Worm (Caenorhabditis elegans): ENCODE results near the gene B0303.11.

The B0303.11 gene

ce11 chrIII:8697268-8697907 lies 12.8 kb downstream of the B0303.11 start:
- TF ChIP-seq aly-1 (tag; optimal IDR thresholded peaks at IDR 0.05) (no peak), tbx-11 (GFP tag; IDR thresholded peaks at IDR 0.05) (no peak), hnd-1 (tag; optimal IDR thresholded peaks at IDR 0.05) (no peak), sea-1 (GFP tag; conservative IDR thresholded peaks at IDR 0.05) (no peak), ama-1 (optimal IDR thresholded peaks at IDR 0.05) (no peak), ceh-13 (GFP tag; optimal IDR thresholded peaks at IDR 0.05) (no peak), ets-7 (tag; optimal IDR thresholded peaks at IDR 0.05) (no peak), B0310.2 (tag; optimal IDR thresholded peaks at IDR 0.05) (no peak), tbx-37 (GFP tag; conservative IDR thresholded peaks at IDR 0.05) (no peak), flt-1 (GFP tag; IDR thresholded peaks at IDR 0.05) (no peak), tra-4 (tag; optimal IDR thresholded peaks at IDR 0.05) (no peak), ceh-36 (tag; optimal IDR thresholded peaks at IDR 0.05) (no peak), F13C5.2 (tag; optimal IDR thresholded peaks at IDR 0.05) (no peak), hmbx-1 (tag; optimal IDR thresholded peaks at IDR 0.05) (no peak)

- no peak for TF ChIP-seq ets-7 (tag; optimal IDR thresholded peaks at IDR 0.05)
- TF ChIP-seq ceh-36 (tag; optimal IDR thresholded peaks at IDR 0.05) = no peak
- no peak for TF ChIP-seq scrt-1 (GFP tag; IDR thresholded peaks at IDR 0.05)
- no peak for TF ChIP-seq F13C5.2 (tag; optimal IDR thresholded peaks at IDR 0.05)
- no peak for TF ChIP-seq ama-1 (optimal IDR thresholded peaks at IDR 0.05)
- no peak for TF ChIP-seq hmbx-1 (tag; optimal IDR thresholded peaks at IDR 0.05)
- no peak for TF ChIP-seq hnd-1 (tag; optimal IDR thresholded peaks at IDR 0.05)
- TF ChIP-seq B0310.2 (tag; optimal IDR thresholded peaks at IDR 0.05) = no peak
- no peak for TF ChIP-seq flt-1 (GFP tag; IDR thresholded peaks at IDR 0.05)
- TF ChIP-seq pes-1 (GFP tag; IDR thresholded peaks at IDR 0.05) = no peak
- no peak for TF ChIP-seq sea-1 (GFP tag; conservative IDR thresholded peaks at IDR 0.05)
Observed at ce11 chrIII:8696680-8697079, 13.5 kb downstream of the B0303.11 start.

ce11 chrIII:8693322-8693721 lies 16.9 kb downstream of the B0303.11 start, which contains the start of gene B0303.7:
Gene B0303.7, plus strand, starts transcription at chrIII:8693622.
- TF ChIP-seq hmg-4 (GFP tag; optimal IDR thresholded peaks at IDR 0.05) (no peak), flt-1 (GFP tag; IDR thresholded peaks at IDR 0.05) (no peak), hmbx-1 (tag; optimal IDR thresholded peaks at IDR 0.05) (no peak), tbx-11 (GFP tag; IDR thresholded peaks at IDR 0.05) (no peak), tra-4 (tag; optimal IDR thresholded peaks at IDR 0.05) (no peak), ets-7 (tag; optimal IDR thresholded peaks at IDR 0.05) (no peak), aly-1 (tag; optimal IDR thresholded peaks at IDR 0.05) (no peak)

ce11 chrIII:8689655-8690054 lies 20.6 kb downstream of the B0303.11 start, which contains the start of gene B0303.4:
Gene B0303.4, plus strand, starts transcription at chrIII:8689850.
- no peak for TF ChIP-seq scrt-1 (GFP tag; IDR thresholded peaks at IDR 0.05)
- TF ChIP-seq ceh-13 (GFP tag; optimal IDR thresholded peaks at IDR 0.05) = no peak
- TF ChIP-seq sea-1 (GFP tag; conservative IDR thresholded peaks at IDR 0.05) = no peak
- no peak for TF ChIP-seq aly-1 (tag; optimal IDR thresholded peaks at IDR 0.05)
- TF ChIP-seq tbx-37 (GFP tag; conservative IDR thresholded peaks at IDR 0.05) = no peak
- TF ChIP-seq pes-1 (GFP tag; IDR thresholded peaks at IDR 0.05) = no peak
- no peak for TF ChIP-seq flt-1 (GFP tag; IDR thresholded peaks at IDR 0.05)
- no peak for TF ChIP-seq ets-7 (tag; optimal IDR thresholded peaks at IDR 0.05)
- TF ChIP-seq F13C5.2 (tag; optimal IDR thresholded peaks at IDR 0.05) = no peak
- no peak for TF ChIP-seq B0310.2 (tag; optimal IDR thresholded peaks at IDR 0.05)
- no peak for TF ChIP-seq hmg-4 (GFP tag; optimal IDR thresholded peaks at IDR 0.05)

- TF ChIP-seq tbx-37 (GFP tag; conservative IDR thresholded peaks at IDR 0.05) (no peak), ets-7 (tag; optimal IDR thresholded peaks at IDR 0.05) (no peak), F13C5.2 (tag; optimal IDR thresholded peaks at IDR 0.05) (no peak), sea-1 (GFP tag; conservative IDR thresholded peaks at IDR 0.05) (no peak), hmg-4 (GFP tag; optimal IDR thresholded peaks at IDR 0.05) (no peak), tbx-11 (GFP tag; IDR thresholded peaks at IDR 0.05) (no peak), ama-1 (optimal IDR thresholded peaks at IDR 0.05) (no peak), hmbx-1 (tag; optimal IDR thresholded peaks at IDR 0.05) (no peak), scrt-1 (GFP tag; IDR thresholded peaks at IDR 0.05) (no peak), ceh-36 (tag; optimal IDR thresholded peaks at IDR 0.05) (no peak), pes-1 (GFP tag; IDR thresholded peaks at IDR 0.05) (no peak), tra-4 (tag; optimal IDR thresholded peaks at IDR 0.05) (no peak), B0310.2 (tag; optimal IDR thresholded peaks at IDR 0.05) (no peak), flt-1 (GFP tag; IDR thresholded peaks at IDR 0.05) (no peak), aly-1 (tag; optimal IDR thresholded peaks at IDR 0.05) (no peak), ceh-13 (GFP tag; optimal IDR thresholded peaks at IDR 0.05) (no peak), hnd-1 (tag; optimal IDR thresholded peaks at IDR 0.05) (no peak)
Observed at ce11 chrIII:8689143-8689542, 21.1 kb downstream of the B0303.11 start.

- TF ChIP-seq ets-7 (tag; optimal IDR thresholded peaks at IDR 0.05) (no peak), tbx-37 (GFP tag; conservative IDR thresholded peaks at IDR 0.05) (no peak), F13C5.2 (tag; optimal IDR thresholded peaks at IDR 0.05) (no peak), tbx-11 (GFP tag; IDR thresholded peaks at IDR 0.05) (no peak), B0310.2 (tag; optimal IDR thresholded peaks at IDR 0.05) (no peak), hnd-1 (tag; optimal IDR thresholded peaks at IDR 0.05) (no peak), ceh-13 (GFP tag; optimal IDR thresholded peaks at IDR 0.05) (no peak), scrt-1 (GFP tag; IDR thresholded peaks at IDR 0.05) (no peak), hmg-4 (GFP tag; optimal IDR thresholded peaks at IDR 0.05) (no peak), aly-1 (tag; optimal IDR thresholded peaks at IDR 0.05) (no peak), pes-1 (GFP tag; IDR thresholded peaks at IDR 0.05) (no peak), ceh-36 (tag; optimal IDR thresholded peaks at IDR 0.05) (no peak), flt-1 (GFP tag; IDR thresholded peaks at IDR 0.05) (no peak), ama-1 (optimal IDR thresholded peaks at IDR 0.05) (no peak), hmbx-1 (tag; optimal IDR thresholded peaks at IDR 0.05) (no peak), sea-1 (GFP tag; conservative IDR thresholded peaks at IDR 0.05) (no peak), tra-4 (tag; optimal IDR thresholded peaks at IDR 0.05) (no peak)
Observed at ce11 chrIII:8688438-8688946, 21.7 kb downstream of the B0303.11 start, which contains the start of gene hadb-1. Gene hadb-1, minus strand, starts transcription at chrIII:8688488.
